Fruit fly (Drosophila melanogaster) whole organism, embryonic: ENCODE measurements around the gene stg1.
A peak's percentile ranks its signal among the peaks of the same experiment; 100 is the strongest.

Source experiments
- Asciz ChIP-seq: fragments of 200-800 bp; sonication (Bioruptor generic); optimal IDR thresholded peaks from 2 replicates; lab custom pipeline; 2017; ENCODE audit warnings: missing biosample characterization, mild to moderate bottlenecking, missing genetic modification characterization, missing genetic modification reagents
- CG10147 ChIP-seq: fragments of 200-800 bp; sonication (Bioruptor generic); optimal IDR thresholded peaks from 2 replicates; lab custom pipeline; 2019; ENCODE audit warnings: missing biosample characterization, mild to moderate bottlenecking, missing genetic modification characterization, moderate library complexity
- CG10462 ChIP-seq: fragments of 200-800 bp; sonication (Bioruptor generic); optimal IDR thresholded peaks from 2 replicates; lab custom pipeline; 2016; ENCODE audit warnings: missing biosample characterization, missing genetic modification characterization
- CG10543 ChIP-seq: fragments of 200-800 bp; sonication (Bioruptor generic); optimal IDR thresholded peaks from 3 replicates; lab custom pipeline; 2017; ENCODE audit warnings: missing biosample characterization, mild to moderate bottlenecking, missing genetic modification characterization, moderate library complexity
- CG10959 ChIP-seq: fragments of 200-800 bp; sonication (Bioruptor generic); IDR thresholded peaks from 2 replicates; pipeline ENCODE4 v1.3.6; 2022; ENCODE audit warnings: missing biosample characterization, missing genetic modification characterization
- CG10979 ChIP-seq: fragments of 200-800 bp; sonication (Bioruptor generic); optimal IDR thresholded peaks from 2 replicates; lab custom pipeline; 2018; ENCODE audit warnings: missing biosample characterization, mild to moderate bottlenecking, missing genetic modification characterization, moderate library complexity
- CG14050 ChIP-seq: fragments of 200-800 bp; sonication (Bioruptor generic); IDR thresholded peaks from 3 replicates; pipeline ENCODE4 v1.3.6; 2022; ENCODE audit warnings: missing biosample characterization, missing genetic modification characterization
- CG1529 ChIP-seq: fragments of 200-800 bp; sonication (Bioruptor generic); optimal IDR thresholded peaks from 3 replicates; lab custom pipeline; 2018; ENCODE audit warnings: missing biosample characterization, missing genetic modification characterization
- CG18262 ChIP-seq: fragments of 200-800 bp; optimal IDR thresholded peaks from 3 replicates; lab custom pipeline; 2019; ENCODE audit warnings: missing biosample characterization, mild to moderate bottlenecking, missing genetic modification characterization, moderate library complexity
- CG18599 ChIP-seq: fragments of 200-800 bp; sonication (Bioruptor generic); optimal IDR thresholded peaks from 3 replicates; lab custom pipeline; 2017; ENCODE audit warnings: missing biosample characterization, missing genetic modification characterization, mild to moderate bottlenecking, moderate library complexity, missing genetic modification reagents
- CG18619 ChIP-seq: fragments of 200-800 bp; sonication (Bioruptor generic); optimal IDR thresholded peaks from 3 replicates; lab custom pipeline; 2017; ENCODE audit warnings: missing biosample characterization, mild to moderate bottlenecking, missing genetic modification characterization
- CG2202 ChIP-seq: fragments of 200-800 bp; sonication (Bioruptor generic); optimal IDR thresholded peaks from 2 replicates; lab custom pipeline; 2018; ENCODE audit warnings: missing biosample characterization, mild to moderate bottlenecking, missing genetic modification characterization
- CG3065 ChIP-seq: fragments of 200-800 bp; sonication (Bioruptor generic); optimal IDR thresholded peaks from 2 replicates; lab custom pipeline; 2016; ENCODE audit warnings: missing biosample characterization, missing genetic modification characterization
- CG31441 ChIP-seq: fragments of 200-800 bp; sonication (Bioruptor generic); IDR thresholded peaks from 2 replicates; pipeline ENCODE4 v1.3.6; 2022; ENCODE audit warnings: missing biosample characterization, missing genetic modification characterization
- CG3163 ChIP-seq: fragments of 200-800 bp; sonication (Bioruptor generic); optimal IDR thresholded peaks from 3 replicates; lab custom pipeline; 2016; ENCODE audit warnings: missing biosample characterization, missing genetic modification characterization
- CG7786 ChIP-seq: fragments of 200-800 bp; sonication (Bioruptor generic); optimal IDR thresholded peaks from 2 replicates; lab custom pipeline; 2016; ENCODE audit warnings: missing biosample characterization, missing genetic modification characterization
- CG8359 ChIP-seq: fragments of 200-800 bp; sonication (Bioruptor generic); optimal IDR thresholded peaks from 2 replicates; lab custom pipeline; 2017; ENCODE audit warnings: missing biosample characterization, mild to moderate bottlenecking, missing genetic modification characterization, borderline replicate concordance
- CG8388 ChIP-seq: fragments of 200-800 bp; sonication (Bioruptor generic); optimal IDR thresholded peaks from 2 replicates; lab custom pipeline; 2019; ENCODE audit warnings: missing biosample characterization, mild to moderate bottlenecking, missing genetic modification characterization, moderate library complexity
- D ChIP-seq, 2 experiments: fragments of 200-800 bp in 1 of 2; fragments of >200 bp in 1 of 2; sonication (Bioruptor generic) in 1 of 2; optimal IDR thresholded peaks; 2 replicates in 1 of 2; 3 replicates in 1 of 2; lab custom pipeline; 2017; ENCODE audit warnings: mild to moderate bottlenecking in 1 of 2, missing biosample characterization in 1 of 2, missing genetic modification characterization in 1 of 2, missing genetic modification reagents in 1 of 2
- D19A ChIP-seq: fragments of 200-800 bp; optimal IDR thresholded peaks from 3 replicates; lab custom pipeline; 2019; ENCODE audit warnings: missing biosample characterization, mild to moderate bottlenecking, missing genetic modification characterization, moderate library complexity
- E2f1 ChIP-seq: fragments of 200-800 bp; sonication (Bioruptor generic); IDR thresholded peaks from 2 replicates; pipeline ENCODE4 v1.3.6; 2022; ENCODE audit warnings: missing biosample characterization, missing genetic modification characterization
- Ets97D ChIP-seq: fragments of 200-800 bp; sonication (Bioruptor generic); optimal IDR thresholded peaks from 3 replicates; lab custom pipeline; 2016; ENCODE audit warnings: missing biosample characterization, missing genetic modification characterization
- Hmx ChIP-seq: fragments of 200-800 bp; sonication (Bioruptor generic); optimal IDR thresholded peaks from 2 replicates; lab custom pipeline; 2016; ENCODE audit warnings: missing biosample characterization, missing genetic modification characterization
- Hsf ChIP-seq: fragments of 200-800 bp; sonication (Bioruptor generic); optimal IDR thresholded peaks from 3 replicates; lab custom pipeline; 2016; ENCODE audit warnings: missing biosample characterization, missing genetic modification characterization
- Lim3 ChIP-seq: fragments of 200-800 bp; sonication (Bioruptor generic); IDR thresholded peaks from 2 replicates; pipeline ENCODE4 v1.3.6; 2022; ENCODE audit warnings: missing biosample characterization, missing genetic modification characterization
- Nf-YB ChIP-seq: fragments of 200-800 bp; sonication (Bioruptor generic); optimal IDR thresholded peaks from 3 replicates; lab custom pipeline; 2019; ENCODE audit warnings: missing biosample characterization, mild to moderate bottlenecking, missing genetic modification characterization, moderate library complexity
- Ptx1 ChIP-seq: fragments of 200-800 bp; sonication (Bioruptor generic); IDR thresholded peaks from 2 replicates; pipeline ENCODE4 v1.3.6; 2022; ENCODE audit warnings: missing biosample characterization, missing genetic modification characterization
- Rx ChIP-seq: fragments of 200-800 bp; sonication (Bioruptor generic); IDR thresholded peaks from 2 replicates; pipeline ENCODE4 v1.3.6; 2022; ENCODE audit warnings: missing biosample characterization, missing genetic modification characterization
- Vsx1 ChIP-seq: fragments of 200-800 bp; sonication (Bioruptor generic); optimal IDR thresholded peaks from 2 replicates; lab custom pipeline; 2017; ENCODE audit warnings: missing biosample characterization, mild to moderate bottlenecking, missing genetic modification characterization, missing genetic modification reagents
- amos ChIP-seq: fragments of 200-800 bp; sonication (Bioruptor generic); IDR thresholded peaks from 2 replicates; pipeline ENCODE4 v1.3.6; 2022; ENCODE audit warnings: missing biosample characterization, missing genetic modification characterization; ENCODE audit not compliant: partially characterized antibody
- aop ChIP-seq: fragments of 200-800 bp; sonication (Bioruptor generic); IDR thresholded peaks from 2 replicates; pipeline ENCODE4 v1.3.6; 2022; ENCODE audit warnings: missing biosample characterization, missing genetic modification characterization
- ara ChIP-seq: fragments of 200-800 bp; sonication (Bioruptor generic); IDR thresholded peaks from 2 replicates; pipeline ENCODE4 v1.3.6; 2022; ENCODE audit warnings: missing biosample characterization, missing genetic modification characterization
- caup ChIP-seq: fragments of 200-800 bp; sonication (Bioruptor generic); optimal IDR thresholded peaks from 3 replicates; lab custom pipeline; 2017; ENCODE audit warnings: missing biosample characterization, mild to moderate bottlenecking, missing genetic modification characterization, moderate library complexity; ENCODE audit not compliant: severe bottlenecking
- dmrt99B ChIP-seq: fragments of 200-800 bp; sonication (Bioruptor generic); optimal IDR thresholded peaks from 2 replicates; lab custom pipeline; 2018; ENCODE audit warnings: missing biosample characterization, mild to moderate bottlenecking, missing genetic modification characterization, moderate library complexity
- emc ChIP-seq: fragments of 200-800 bp; sonication (Bioruptor generic); optimal IDR thresholded peaks from 2 replicates; lab custom pipeline; 2016; ENCODE audit warnings: missing biosample characterization, missing genetic modification characterization
- exex ChIP-seq: fragments of 200-800 bp; sonication (Bioruptor generic); optimal IDR thresholded peaks from 4 replicates; lab custom pipeline; 2018; ENCODE audit warnings: missing biosample characterization, mild to moderate bottlenecking, missing genetic modification characterization, moderate library complexity
- fd3F ChIP-seq: fragments of 200-800 bp; sonication (Bioruptor generic); optimal IDR thresholded peaks from 2 replicates; lab custom pipeline; 2018; ENCODE audit warnings: missing biosample characterization, mild to moderate bottlenecking, missing genetic modification characterization, moderate library complexity
- grau ChIP-seq: fragments of 200-800 bp; optimal IDR thresholded peaks from 3 replicates; lab custom pipeline; 2019; ENCODE audit warnings: missing biosample characterization, mild to moderate bottlenecking, missing genetic modification characterization, moderate library complexity
- h ChIP-seq: fragments of >200 bp; optimal IDR thresholded peaks from 2 replicates; lab custom pipeline; 2017
- ham ChIP-seq: fragments of 200-800 bp; sonication (Bioruptor generic); IDR thresholded peaks from 2 replicates; pipeline ENCODE4 v1.3.6; 2022; ENCODE audit warnings: missing biosample characterization, missing genetic modification characterization
- inv ChIP-seq: fragments of 200-800 bp; sonication (Bioruptor generic); IDR thresholded peaks from 2 replicates; pipeline ENCODE4 v1.3.6; 2022; ENCODE audit warnings: missing biosample characterization, missing genetic modification characterization; ENCODE audit not compliant: partially characterized antibody
- kay ChIP-seq: fragments of 200-800 bp; sonication (Bioruptor generic); optimal IDR thresholded peaks from 2 replicates; lab custom pipeline; 2016; ENCODE audit warnings: missing biosample characterization, missing genetic modification characterization
- org-1 ChIP-seq: fragments of 200-800 bp; sonication (Bioruptor generic); optimal IDR thresholded peaks from 2 replicates; lab custom pipeline; 2017; ENCODE audit warnings: missing biosample characterization, missing genetic modification characterization
- pan ChIP-seq, 4 experiments: fragments of >200 bp in 3 of 4; fragments of 200-800 bp in 1 of 4; sonication (Bioruptor generic) in 1 of 4; optimal IDR thresholded peaks in 3 of 4; IDR thresholded peaks in 1 of 4; 2 replicates each; pipeline versions ENCODE4 v1.3.6 to Lab custom; 2017 to 2022; ENCODE audit warnings: missing biosample characterization in 2 of 4, missing genetic modification characterization in 2 of 4, mixed read lengths in 1 of 4
- ranshi ChIP-seq: fragments of 200-800 bp; sonication (Bioruptor generic); IDR thresholded peaks from 2 replicates; pipeline ENCODE4 v1.3.6; 2022; ENCODE audit warnings: missing biosample characterization, missing genetic modification characterization
- ssp ChIP-seq: fragments of 200-800 bp; sonication (Bioruptor generic); IDR thresholded peaks from 2 replicates; pipeline ENCODE4 v1.3.6; 2022; ENCODE audit warnings: missing biosample characterization, missing genetic modification characterization
- sug ChIP-seq: fragments of 200-800 bp; optimal IDR thresholded peaks from 2 replicates; lab custom pipeline; 2019; ENCODE audit warnings: missing biosample characterization, mild to moderate bottlenecking, missing genetic modification characterization, moderate library complexity
- zen ChIP-seq: fragments of 200-800 bp; sonication (Bioruptor generic); optimal IDR thresholded peaks from 3 replicates; lab custom pipeline; 2018; ENCODE audit warnings: missing biosample characterization, mild to moderate bottlenecking, missing genetic modification characterization, moderate library complexity

The stg1 gene

DNA sequence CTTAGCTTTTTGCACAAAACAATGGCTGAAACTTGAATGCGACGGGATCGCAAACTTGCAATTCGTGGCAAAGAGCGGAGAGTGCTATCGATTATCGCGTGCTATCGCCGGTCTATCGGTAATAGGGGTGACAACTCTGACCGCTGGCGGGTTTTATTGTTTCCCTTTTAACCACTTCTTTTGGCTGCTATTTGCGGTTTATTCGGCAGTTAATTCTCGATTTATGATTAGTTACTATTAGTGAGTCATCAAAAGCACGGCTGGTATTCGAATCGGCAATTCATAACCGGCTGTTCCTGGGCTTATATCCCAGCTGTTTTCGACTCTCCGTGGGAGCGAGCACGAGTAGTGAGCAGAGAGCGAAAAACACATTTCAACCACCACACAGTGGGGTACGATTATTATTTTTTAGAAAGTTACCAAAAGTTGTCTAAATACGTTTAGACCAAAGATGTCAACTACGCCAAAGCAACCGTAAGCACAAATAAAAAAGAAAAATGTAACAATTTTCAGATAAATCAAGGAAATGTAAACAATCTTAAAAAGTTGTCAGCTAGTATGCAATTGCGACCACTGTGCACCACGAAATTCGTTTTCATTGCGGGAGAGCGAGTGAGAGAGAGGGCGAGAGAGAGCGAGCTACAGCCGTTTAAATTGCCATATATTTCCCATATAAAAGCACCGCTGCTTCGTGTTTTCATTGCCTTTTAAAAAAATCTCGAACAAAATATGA, 39.6 kb upstream of the stg1 start, which contains the start of the genes Stt3A and bves (continued):
- TF ChIP-seq D (optimal IDR thresholded peaks at IDR 0.05; lab: Kevin White, UChicago) (no peak), D (GFP tag; optimal IDR thresholded peaks at IDR 0.05; lab: Kevin White, UChicago) (peak; percentile 97), CG10462 (GFP tag; lab: Kevin White, UChicago) (peak; percentile 97), Asciz (peak; percentile 99), CG14050 (GFP tag; lab: Robert Waterston, UW) (peak; percentile 97), CG10979 (tag; lab: Kevin White, UChicago) (peak; percentile 99), Rx (peak; percentile 97), dmrt99B (tag; lab: Kevin White, UChicago) (peak; percentile 99), CG1529 (GFP tag; lab: Kevin White, UChicago) (peak; percentile 98), CG31441 (GFP tag; lab: Robert Waterston, UW) (peak; percentile 98), Hsf (GFP tag; lab: Kevin White, UChicago) (peak; percentile 99), sug (peak; percentile 94), Nf-YB (GFP tag; lab: Kevin White, UChicago) (peak; percentile 90), h (lab: Kevin White, UChicago) (no peak), org-1 (GFP tag; lab: Kevin White, UChicago) (peak; percentile 99), CG10959 (GFP tag; lab: Robert Waterston, UW) (peak; percentile 96), CG8388 (GFP tag; lab: Kevin White, UChicago) (peak; percentile 98), CG18599 (peak; percentile 99), D19A (peak; percentile 97), inv (GFP tag; lab: Robert Waterston, UW) (peak; percentile 35; the same call in 1 of the 2 replicates), ara (GFP tag; lab: Robert Waterston, UW) (peak; percentile 99), CG10543 (GFP tag; lab: Kevin White, UChicago) (peak; percentile 96), CG8359 (peak; percentile 94), CG18619 (GFP tag; lab: Kevin White, UChicago) (peak; percentile 98), kay (peak; percentile 96), CG10147 (GFP tag; lab: Kevin White, UChicago) (peak; percentile 97), CG3065 (GFP tag; lab: Kevin White, UChicago) (peak; percentile 94), zen (tag; lab: Kevin White, UChicago) (peak; percentile 97), caup (GFP tag; lab: Kevin White, UChicago) (peak; percentile 97), Ptx1 (GFP tag; lab: Robert Waterston, UW) (peak; percentile 97), ranshi (GFP tag; lab: Robert Waterston, UW) (peak; percentile 98), CG3163 (peak; percentile 92), exex (tag; lab: Kevin White, UChicago) (peak; percentile 90), CG7786 (peak; percentile 98), ham (GFP tag; lab: Robert Waterston, UW) (peak; percentile 84), amos (peak; percentile 51; the same call in 1 of the 2 replicates), fd3F (peak; percentile 95), CG18262 (tag; lab: Kevin White, UChicago) (peak; percentile 99), E2f1 (GFP tag; lab: Robert Waterston, UW) (peak; percentile 97), emc (GFP tag; lab: Kevin White, UChicago) (peak; percentile 95), Vsx1 (GFP tag; lab: Kevin White, UChicago) (peak; percentile 96), CG2202 (tag; lab: Kevin White, UChicago) (peak; percentile 98), Lim3 (GFP tag; lab: Robert Waterston, UW) (peak; percentile 79), pan (optimal IDR thresholded peaks at IDR 0.05; lab: Kevin White, UChicago) (no peak), pan (GFP tag; optimal IDR thresholded peaks at IDR 0.05 in 1 of 2, IDR thresholded peaks at IDR 0.05 in 1 of 2) (peak in 1 of 2 experiments; percentile 97), ssp (GFP tag; lab: Robert Waterston, UW) (peak; percentile 86), Hmx (GFP tag; lab: Kevin White, UChicago) (peak; percentile 94), grau (tag; lab: Kevin White, UChicago) (peak; percentile 98), Ets97D (GFP tag; lab: Kevin White, UChicago) (peak; percentile 91), aop (GFP tag; lab: Robert Waterston, UW) (no peak)
